Worm (Caenorhabditis elegans): ENCODE measurements around the gene F43D2.6.

- no peak for TF ChIP-seq zip-5 (tag; optimal IDR thresholded peaks at IDR 0.05)
- TF ChIP-seq nfya-1 (tag; optimal IDR thresholded peaks at IDR 0.05) = no peak
- no peak for TF ChIP-seq hlh-30 (tag; optimal IDR thresholded peaks at IDR 0.05; ENCODE audit: insufficient read depth)
- TF ChIP-seq dmd-4 (tag; optimal IDR thresholded peaks at IDR 0.05; ENCODE audit: borderline replicate concordance) = no peak
- no peak for TF ChIP-seq eyg-1 (tag; optimal IDR thresholded peaks at IDR 0.05)
- TF ChIP-seq nhr-11 (tag; optimal IDR thresholded peaks at IDR 0.05) = no peak
- TF ChIP-seq ama-1 (optimal IDR thresholded peaks at IDR 0.05) = no peak
- TF ChIP-seq K02D7.2 (tag; optimal IDR thresholded peaks at IDR 0.05) = no peak
- TF ChIP-seq ceh-18 (tag; optimal IDR thresholded peaks at IDR 0.05) = no peak
- no peak for TF ChIP-seq C38D4.7 (GFP tag; optimal IDR thresholded peaks at IDR 0.05)
- no peak for TF ChIP-seq fkh-10 (GFP tag; optimal IDR thresholded peaks at IDR 0.05)
- no peak for TF ChIP-seq ceh-19 (GFP tag; optimal IDR thresholded peaks at IDR 0.05)
- TF ChIP-seq Y22D7AL.16 (tag; optimal IDR thresholded peaks at IDR 0.05) = no peak
Measured at ce11 chrV:14597005-14597680, 37.8 kb downstream of the F43D2.6 start, which contains the start of gene pes-9.

Data from whole organism, late embryonic.